Fruit fly (Drosophila melanogaster): ENCODE data around the gene Jhbp4.

- TF ChIP-seq CG8478 (optimal IDR thresholded peaks at IDR 0.05) (no peak), CTCF (optimal IDR thresholded peaks at IDR 0.05) (no peak)
These were observed 8.0 kb downstream of the Jhbp4 start for dm6 chr3R:16051329-16051679.
